Worm (Caenorhabditis elegans): Measurements from ENCODE around the gene F44A2.3.

DNA sequence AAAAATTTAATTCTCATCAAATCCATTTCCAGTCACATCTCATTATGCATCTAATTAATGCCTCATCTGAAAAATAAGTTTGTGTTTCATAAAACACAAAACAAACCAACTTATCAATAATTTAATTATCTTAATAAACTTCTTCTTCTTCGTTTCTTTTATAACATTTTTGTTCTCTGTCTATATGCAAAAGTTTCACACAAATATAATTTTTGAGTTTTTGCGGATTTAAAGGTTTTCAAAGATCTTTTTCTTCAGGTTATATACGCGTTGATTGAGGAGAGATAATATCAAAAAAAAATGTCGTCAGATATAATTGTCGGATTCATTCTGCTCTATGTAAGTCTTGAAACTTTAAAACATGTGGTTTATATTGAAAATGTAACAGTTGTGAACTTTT lies 44.5 kb downstream of the F44A2.3 start, which contains the start of gene srx-47:
- TF ChIP-seq hmbx-1 (tag; optimal IDR thresholded peaks at IDR 0.05) (no peak), scrt-1 (GFP tag; IDR thresholded peaks at IDR 0.05) (no peak), hmg-4 (GFP tag; optimal IDR thresholded peaks at IDR 0.05) (no peak), aly-1 (tag; optimal IDR thresholded peaks at IDR 0.05) (no peak), ets-7 (tag; optimal IDR thresholded peaks at IDR 0.05) (no peak), F13C5.2 (tag; optimal IDR thresholded peaks at IDR 0.05) (no peak), tbx-11 (GFP tag; IDR thresholded peaks at IDR 0.05) (no peak), ceh-36 (tag; optimal IDR thresholded peaks at IDR 0.05) (no peak), hnd-1 (tag; optimal IDR thresholded peaks at IDR 0.05) (no peak), flt-1 (GFP tag; IDR thresholded peaks at IDR 0.05) (no peak), ama-1 (optimal IDR thresholded peaks at IDR 0.05) (no peak), pes-1 (GFP tag; IDR thresholded peaks at IDR 0.05) (no peak)
